Fruit fly (Drosophila melanogaster) whole organism, embryonic: ENCODE measurements around the gene VhaSFD.

ENCODE experiments used
- Atf6 ChIP-seq: fragments of 200-800 bp; sonication (Bioruptor generic); IDR thresholded peaks from 2 replicates; pipeline ENCODE4 v1.3.6; 2022; ENCODE audit warnings: missing biosample characterization, missing genetic modification characterization
- B-H2 ChIP-seq: fragments of 200-800 bp; sonication (Bioruptor generic); optimal IDR thresholded peaks from 2 replicates; lab custom pipeline; 2018; ENCODE audit warnings: missing biosample characterization, mild to moderate bottlenecking, missing genetic modification characterization
- Bdp1 ChIP-seq: fragments of 200-800 bp; sonication (Bioruptor generic); optimal IDR thresholded peaks from 3 replicates; lab custom pipeline; 2016; ENCODE audit warnings: missing biosample characterization, missing genetic modification characterization
- CG10267 ChIP-seq: fragments of 200-800 bp; sonication (Bioruptor generic); optimal IDR thresholded peaks from 2 replicates; lab custom pipeline; 2018; ENCODE audit warnings: missing biosample characterization, mild to moderate bottlenecking, missing genetic modification characterization, moderate library complexity
- CG10462 ChIP-seq: fragments of 200-800 bp; sonication (Bioruptor generic); optimal IDR thresholded peaks from 2 replicates; lab custom pipeline; 2016; ENCODE audit warnings: missing biosample characterization, missing genetic modification characterization
- CG11695 ChIP-seq: fragments of 200-800 bp; sonication (Bioruptor generic); IDR thresholded peaks from 3 replicates; pipeline ENCODE4 v1.3.6; 2022; ENCODE audit warnings: missing biosample characterization, missing genetic modification characterization
- CG13287 ChIP-seq: fragments of 200-800 bp; sonication (Bioruptor generic); IDR thresholded peaks from 2 replicates; pipeline ENCODE4 v1.3.6; 2022; ENCODE audit warnings: missing biosample characterization, missing genetic modification characterization; ENCODE audit not compliant: partially characterized antibody
- CG1529 ChIP-seq: fragments of 200-800 bp; sonication (Bioruptor generic); optimal IDR thresholded peaks from 3 replicates; lab custom pipeline; 2018; ENCODE audit warnings: missing biosample characterization, missing genetic modification characterization
- CG15479 ChIP-seq: fragments of 200-800 bp; sonication (Bioruptor generic); optimal IDR thresholded peaks from 3 replicates; lab custom pipeline; 2019; ENCODE audit warnings: missing biosample characterization, mild to moderate bottlenecking, missing genetic modification characterization, moderate library complexity
- CG15514 ChIP-seq: fragments of 200-800 bp; sonication (Bioruptor generic); optimal IDR thresholded peaks from 3 replicates; lab custom pipeline; 2017; ENCODE audit warnings: missing biosample characterization, missing genetic modification characterization, mild to moderate bottlenecking, moderate library complexity, missing genetic modification reagents
- CG15696 ChIP-seq: fragments of 200-800 bp; sonication (Bioruptor generic); optimal IDR thresholded peaks from 2 replicates; lab custom pipeline; 2019; ENCODE audit warnings: missing biosample characterization, mild to moderate bottlenecking, missing genetic modification characterization, moderate library complexity
- CG2129 ChIP-seq: fragments of 200-800 bp; sonication (Bioruptor generic); IDR thresholded peaks from 2 replicates; pipeline ENCODE4 v1.3.6; 2022; ENCODE audit warnings: missing biosample characterization, missing genetic modification characterization; ENCODE audit not compliant: partially characterized antibody
- CG2202 ChIP-seq: fragments of 200-800 bp; sonication (Bioruptor generic); optimal IDR thresholded peaks from 2 replicates; lab custom pipeline; 2018; ENCODE audit warnings: missing biosample characterization, mild to moderate bottlenecking, missing genetic modification characterization
- CG2889 ChIP-seq: fragments of 200-800 bp; sonication (Bioruptor generic); IDR thresholded peaks from 3 replicates; pipeline ENCODE4 v1.3.6; 2022; ENCODE audit warnings: missing biosample characterization, missing genetic modification characterization
- CG3163 ChIP-seq: fragments of 200-800 bp; sonication (Bioruptor generic); optimal IDR thresholded peaks from 3 replicates; lab custom pipeline; 2016; ENCODE audit warnings: missing biosample characterization, missing genetic modification characterization
- CG32532 ChIP-seq: fragments of 200-800 bp; sonication (Bioruptor generic); IDR thresholded peaks from 2 replicates; pipeline ENCODE4 v1.3.6; 2022; ENCODE audit warnings: missing biosample characterization, missing genetic modification characterization
- CG32772 ChIP-seq: fragments of 200-800 bp; sonication (Bioruptor generic); IDR thresholded peaks from 2 replicates; pipeline ENCODE4 v1.3.6; 2022; ENCODE audit warnings: missing biosample characterization, missing genetic modification characterization
- CG3281 ChIP-seq: fragments of 200-800 bp; sonication (Bioruptor generic); optimal IDR thresholded peaks from 3 replicates; lab custom pipeline; 2017; ENCODE audit warnings: missing biosample characterization, mild to moderate bottlenecking, missing genetic modification characterization
- CG4707 ChIP-seq: fragments of 200-800 bp; sonication (Bioruptor generic); optimal IDR thresholded peaks from 2 replicates; lab custom pipeline; 2018; ENCODE audit warnings: missing biosample characterization, mild to moderate bottlenecking, missing genetic modification characterization, moderate library complexity
- CG5245 ChIP-seq: fragments of 200-800 bp; sonication (Bioruptor generic); optimal IDR thresholded peaks from 3 replicates; lab custom pipeline; 2016; ENCODE audit warnings: missing biosample characterization, missing genetic modification characterization
- CG7745 ChIP-seq: fragments of 200-800 bp; sonication (Bioruptor generic); optimal IDR thresholded peaks from 2 replicates; lab custom pipeline; 2018; ENCODE audit warnings: missing biosample characterization, mild to moderate bottlenecking, missing genetic modification characterization, moderate library complexity
- CG8944 ChIP-seq: fragments of 200-800 bp; sonication (Bioruptor generic); optimal IDR thresholded peaks from 3 replicates; lab custom pipeline; 2016; ENCODE audit warnings: missing biosample characterization, missing genetic modification characterization
- CG9437 ChIP-seq: fragments of 200-800 bp; sonication (Bioruptor generic); optimal IDR thresholded peaks from 2 replicates; lab custom pipeline; 2018; ENCODE audit warnings: missing biosample characterization, mild to moderate bottlenecking, missing genetic modification characterization
- CkIIα-i1 ChIP-seq: fragments of 200-800 bp; sonication (Bioruptor generic); IDR thresholded peaks from 2 replicates; pipeline ENCODE4 v1.3.6; 2022; ENCODE audit warnings: missing biosample characterization, missing genetic modification characterization
- Dad ChIP-seq: fragments of 200-800 bp; sonication (Bioruptor generic); optimal IDR thresholded peaks from 3 replicates; lab custom pipeline; 2016; ENCODE audit warnings: missing biosample characterization, missing genetic modification characterization
- HLH54F ChIP-seq: fragments of 200-800 bp; sonication (Bioruptor generic); optimal IDR thresholded peaks from 3 replicates; lab custom pipeline; 2016; ENCODE audit warnings: missing biosample characterization, missing genetic modification characterization
- NC2β ChIP-seq: fragments of 200-800 bp; sonication (Bioruptor generic); optimal IDR thresholded peaks from 2 replicates; lab custom pipeline; 2016; ENCODE audit warnings: missing biosample characterization, missing genetic modification characterization
- Opbp ChIP-seq: fragments of 200-800 bp; sonication (Bioruptor generic); IDR thresholded peaks from 3 replicates; pipeline ENCODE4 v1.3.6; 2022; ENCODE audit warnings: missing biosample characterization, missing genetic modification characterization; ENCODE audit not compliant: partially characterized antibody
- Ptx1 ChIP-seq: fragments of 200-800 bp; sonication (Bioruptor generic); IDR thresholded peaks from 2 replicates; pipeline ENCODE4 v1.3.6; 2022; ENCODE audit warnings: missing biosample characterization, missing genetic modification characterization
- amos ChIP-seq: fragments of 200-800 bp; sonication (Bioruptor generic); IDR thresholded peaks from 2 replicates; pipeline ENCODE4 v1.3.6; 2022; ENCODE audit warnings: missing biosample characterization, missing genetic modification characterization; ENCODE audit not compliant: partially characterized antibody
- az2 ChIP-seq: fragments of 200-800 bp; sonication (Bioruptor generic); optimal IDR thresholded peaks from 3 replicates; lab custom pipeline; 2016; ENCODE audit warnings: missing biosample characterization, missing genetic modification characterization
- bcd ChIP-seq: fragments of 200-800 bp; sonication (Bioruptor generic); optimal IDR thresholded peaks from 2 replicates; lab custom pipeline; 2017; ENCODE audit warnings: missing biosample characterization, mild to moderate bottlenecking, missing genetic modification characterization
- crol ChIP-seq: fragments of 200-800 bp; sonication (Bioruptor generic); IDR thresholded peaks from 2 replicates; pipeline ENCODE4 v1.3.6; 2022; ENCODE audit warnings: missing biosample characterization, missing genetic modification characterization
- fd3F ChIP-seq: fragments of 200-800 bp; sonication (Bioruptor generic); optimal IDR thresholded peaks from 2 replicates; lab custom pipeline; 2018; ENCODE audit warnings: missing biosample characterization, mild to moderate bottlenecking, missing genetic modification characterization, moderate library complexity
- fd96Cb ChIP-seq: fragments of 200-800 bp; sonication (Bioruptor generic); optimal IDR thresholded peaks from 2 replicates; lab custom pipeline; 2018; ENCODE audit warnings: missing biosample characterization, mild to moderate bottlenecking, missing genetic modification characterization, moderate library complexity
- ftz-f1 ChIP-seq: fragments of 200-800 bp; sonication (Bioruptor generic); optimal IDR thresholded peaks from 2 replicates; lab custom pipeline; 2016; ENCODE audit warnings: missing biosample characterization, missing genetic modification characterization
- fu2 ChIP-seq: fragments of 200-800 bp; sonication (Bioruptor generic); optimal IDR thresholded peaks from 2 replicates; lab custom pipeline; 2016; ENCODE audit warnings: missing biosample characterization, missing genetic modification characterization
- gcm2 ChIP-seq: fragments of 200-800 bp; sonication (Bioruptor generic); optimal IDR thresholded peaks from 2 replicates; lab custom pipeline; 2016; ENCODE audit warnings: missing biosample characterization, missing genetic modification characterization
- gt ChIP-seq: fragments of 200-800 bp; sonication (Bioruptor generic); IDR thresholded peaks from 2 replicates; pipeline ENCODE4 v1.3.6; 2022; ENCODE audit warnings: missing biosample characterization, missing genetic modification characterization
- her ChIP-seq: fragments of 200-800 bp; sonication (Bioruptor generic); optimal IDR thresholded peaks from 2 replicates; lab custom pipeline; 2016; ENCODE audit warnings: missing biosample characterization, missing genetic modification characterization
- kay ChIP-seq: fragments of 200-800 bp; sonication (Bioruptor generic); optimal IDR thresholded peaks from 2 replicates; lab custom pipeline; 2016; ENCODE audit warnings: missing biosample characterization, missing genetic modification characterization
- ken ChIP-seq: fragments of 200-800 bp; sonication (Bioruptor generic); IDR thresholded peaks from 3 replicates; pipeline ENCODE4 v1.3.6; 2022; ENCODE audit warnings: missing biosample characterization, missing genetic modification characterization
- mld ChIP-seq: fragments of 200-800 bp; sonication (Bioruptor generic); IDR thresholded peaks from 3 replicates; pipeline ENCODE4 v1.3.6; 2022; ENCODE audit warnings: missing biosample characterization, missing genetic modification characterization; ENCODE audit not compliant: partially characterized antibody
- oc ChIP-seq: fragments of 200-800 bp; sonication (Bioruptor generic); optimal IDR thresholded peaks from 2 replicates; lab custom pipeline; 2018; ENCODE audit warnings: missing biosample characterization, mild to moderate bottlenecking, missing genetic modification characterization, moderate library complexity
- stwl ChIP-seq: fragments of 200-800 bp; sonication (Bioruptor generic); optimal IDR thresholded peaks from 3 replicates; lab custom pipeline; 2018; ENCODE audit warnings: missing biosample characterization, mild to moderate bottlenecking, missing genetic modification characterization, moderate library complexity
- sug ChIP-seq: fragments of 200-800 bp; optimal IDR thresholded peaks from 2 replicates; lab custom pipeline; 2019; ENCODE audit warnings: missing biosample characterization, mild to moderate bottlenecking, missing genetic modification characterization, moderate library complexity
- tap ChIP-seq: fragments of 200-800 bp; optimal IDR thresholded peaks from 3 replicates; lab custom pipeline; 2019; ENCODE audit warnings: missing biosample characterization, mild to moderate bottlenecking, missing genetic modification characterization, moderate library complexity
- zfh1 ChIP-seq: fragments of 200-800 bp; sonication (Bioruptor generic); IDR thresholded peaks from 3 replicates; pipeline ENCODE4 v1.3.6; 2022; ENCODE audit warnings: missing biosample characterization, missing genetic modification characterization

The VhaSFD gene

dm6 chr2L:16683958-16684877, 43.4 kb downstream of the VhaSFD start, which contains the start of gene CG31807 (continued):
- TF ChIP-seq CG2889 (GFP tag; lab: Robert Waterston, UW) (no peak), CG4707 (GFP tag; lab: Kevin White, UChicago) (no peak), CG13287 (GFP tag; lab: Robert Waterston, UW) (no peak), CG5245 (no peak), her (GFP tag; lab: Kevin White, UChicago) (peak; percentile 78), HLH54F (GFP tag; lab: Kevin White, UChicago) (peak; percentile 52), Bdp1 (GFP tag; lab: Kevin White, UChicago) (peak; percentile 12), amos (no peak), az2 (GFP tag; lab: Kevin White, UChicago) (peak; percentile 69), gt (GFP tag; lab: Robert Waterston, UW) (no peak), CG32772 (GFP tag; lab: Robert Waterston, UW) (0 out of 2 replicates have a peak, but pooled peaks have one; percentile 6), NC2β (peak; percentile 50), sug (tag; lab: Kevin White, UChicago) (peak; percentile 48), CG8944 (peak; percentile 56), mld (GFP tag; lab: Robert Waterston, UW) (no peak), CkIIα-i1 (no peak), B-H2 (GFP tag; lab: Kevin White, UChicago) (peak; percentile 8), tap (tag; lab: Kevin White, UChicago) (peak; percentile 50), CG3281 (peak; percentile 80), Opbp (no peak), Atf6 (no peak), CG2129 (no peak), CG1529 (GFP tag; lab: Kevin White, UChicago) (peak; percentile 69), CG3163 (GFP tag; lab: Kevin White, UChicago) (peak; percentile 36), zfh1 (peak; percentile 55; the same call in 1 of the 3 replicates), CG10462 (GFP tag; lab: Kevin White, UChicago) (peak; percentile 43), fd3F (GFP tag; lab: Kevin White, UChicago) (peak; percentile 45), Ptx1 (GFP tag; lab: Robert Waterston, UW) (peak; percentile 64), fu2 (GFP tag; lab: Kevin White, UChicago) (peak; percentile 27), CG2202 (tag; lab: Kevin White, UChicago) (peak; percentile 52), CG9437 (GFP tag; lab: Kevin White, UChicago) (peak; percentile 78), Dad (GFP tag; lab: Kevin White, UChicago) (peak; percentile 19), oc (peak; percentile 65), crol (no peak), CG15696 (tag; lab: Kevin White, UChicago) (no peak), CG7745 (tag; lab: Kevin White, UChicago) (no peak), bcd (GFP tag; lab: Kevin White, UChicago) (peak; percentile 50), CG15479 (no peak), gcm2 (GFP tag; lab: Kevin White, UChicago) (peak; percentile 49), ftz-f1 (GFP tag; lab: Kevin White, UChicago) (no peak), fd96Cb (tag; lab: Kevin White, UChicago) (peak; percentile 45), CG10267 (tag; lab: Kevin White, UChicago) (peak; percentile 4), CG15514 (GFP tag; lab: Kevin White, UChicago) (peak; percentile 60), kay (GFP tag; lab: Kevin White, UChicago) (no peak), CG11695 (peak; percentile 28; the same call in 1 of the 3 replicates), CG32532 (peak; percentile 20; the same call in 1 of the 2 replicates), stwl (tag; lab: Kevin White, UChicago) (no peak), ken (GFP tag; lab: Robert Waterston, UW) (0 out of 3 replicates have a peak, but pooled peaks have one; percentile 38)
